Worm (Caenorhabditis elegans): ENCODE results near the gene DH11.2.

DNA sequence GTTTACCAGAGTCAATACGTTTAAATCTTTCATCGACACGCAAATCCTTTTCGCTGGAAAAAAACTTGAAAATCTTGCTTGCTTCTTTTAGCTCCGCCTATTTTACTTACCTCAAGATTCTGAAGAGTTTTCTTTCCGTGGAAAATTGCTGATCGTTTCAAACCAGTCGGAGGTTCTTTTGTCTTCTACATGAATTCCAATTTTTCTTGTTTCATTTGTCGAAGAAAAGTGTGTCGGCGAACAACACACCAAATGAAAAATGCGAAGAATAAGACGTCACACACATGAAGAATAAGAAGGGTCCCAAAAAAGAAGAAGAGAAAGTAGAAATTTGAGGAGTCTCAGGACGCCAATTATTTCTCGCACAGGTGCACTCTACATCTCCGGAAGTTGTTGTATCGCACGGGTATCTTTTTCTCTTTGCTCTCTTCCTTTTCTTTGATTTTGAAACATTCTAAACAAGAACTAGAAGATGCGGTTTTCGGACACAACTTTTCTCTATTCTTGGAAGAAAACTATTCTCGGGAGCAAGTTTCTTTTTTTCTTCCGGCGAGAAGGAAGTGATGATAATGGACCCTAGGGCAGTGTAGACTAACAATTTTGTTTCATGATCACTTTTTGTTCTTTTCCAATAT lies 38.3 kb upstream of the DH11.2 start:
- TF ChIP-seq aptf-2 (GFP tag; conservative IDR thresholded peaks at IDR 0.05) (no peak), let-607 (tag; optimal IDR thresholded peaks at IDR 0.05) (no peak), ztf-25 (GFP tag; IDR thresholded peaks at IDR 0.05) (no peak), ceh-58 (GFP tag; IDR thresholded peaks at IDR 0.05) (no peak)
